Fruit fly (Drosophila melanogaster) whole organism, embryonic: ENCODE results near the gene Reepl1.

ENCODE experiments used
- CG10654 ChIP-seq: fragments of 200-800 bp; sonication (Bioruptor generic); optimal IDR thresholded peaks from 2 replicates; lab custom pipeline; 2016; ENCODE audit warnings: missing biosample characterization, missing genetic modification characterization
- CG12104 ChIP-seq: fragments of 200-800 bp; sonication (Bioruptor generic); optimal IDR thresholded peaks from 3 replicates; lab custom pipeline; 2016; ENCODE audit warnings: missing biosample characterization, missing genetic modification characterization
- CG1233 ChIP-seq: fragments of 200-800 bp; sonication (Bioruptor generic); optimal IDR thresholded peaks from 4 replicates; lab custom pipeline; 2018; ENCODE audit warnings: missing biosample characterization, mild to moderate bottlenecking, missing genetic modification characterization
- CG15601 ChIP-seq: fragments of 200-800 bp; sonication (Bioruptor generic); optimal IDR thresholded peaks from 3 replicates; lab custom pipeline; 2019; ENCODE audit warnings: missing biosample characterization, mild to moderate bottlenecking, missing genetic modification characterization, moderate library complexity
- CG1647 ChIP-seq: fragments of 200-800 bp; sonication (Bioruptor generic); optimal IDR thresholded peaks from 3 replicates; lab custom pipeline; 2016; ENCODE audit warnings: missing biosample characterization, missing genetic modification characterization
- CG17186 ChIP-seq: fragments of 200-800 bp; sonication (Bioruptor generic); optimal IDR thresholded peaks from 3 replicates; lab custom pipeline; 2017; ENCODE audit warnings: missing biosample characterization, missing genetic modification reagents, missing genetic modification characterization
- CG17612 ChIP-seq: fragments of 200-800 bp; sonication (Bioruptor generic); IDR thresholded peaks from 2 replicates; pipeline ENCODE4 v1.3.6; 2022; ENCODE audit warnings: missing biosample characterization, missing genetic modification characterization
- CG18262 ChIP-seq: fragments of 200-800 bp; optimal IDR thresholded peaks from 3 replicates; lab custom pipeline; 2019; ENCODE audit warnings: missing biosample characterization, mild to moderate bottlenecking, missing genetic modification characterization, moderate library complexity
- CG18619 ChIP-seq: fragments of 200-800 bp; sonication (Bioruptor generic); optimal IDR thresholded peaks from 3 replicates; lab custom pipeline; 2017; ENCODE audit warnings: missing biosample characterization, mild to moderate bottlenecking, missing genetic modification characterization
- CG2199 ChIP-seq: fragments of 200-800 bp; sonication (Bioruptor generic); IDR thresholded peaks from 3 replicates; pipeline ENCODE4 v1.3.6; 2022; ENCODE audit warnings: missing biosample characterization, missing genetic modification characterization
- CG2712 ChIP-seq: fragments of 200-800 bp; optimal IDR thresholded peaks from 3 replicates; lab custom pipeline; 2019; ENCODE audit warnings: missing biosample characterization, mild to moderate bottlenecking, missing genetic modification characterization, moderate library complexity
- CG3995 ChIP-seq: fragments of 200-800 bp; sonication (Bioruptor generic); optimal IDR thresholded peaks from 3 replicates; lab custom pipeline; 2016; ENCODE audit warnings: missing biosample characterization, missing genetic modification characterization
- CG6683 ChIP-seq: fragments of 200-800 bp; sonication (Bioruptor generic); optimal IDR thresholded peaks from 2 replicates; lab custom pipeline; 2017; ENCODE audit warnings: missing biosample characterization, mild to moderate bottlenecking, missing genetic modification characterization, missing genetic modification reagents
- CG7556 ChIP-seq: fragments of 200-800 bp; sonication (Bioruptor generic); optimal IDR thresholded peaks from 2 replicates; lab custom pipeline; 2017; ENCODE audit warnings: missing biosample characterization, mild to moderate bottlenecking, missing genetic modification characterization
- CG8924 ChIP-seq: fragments of 200-800 bp; optimal IDR thresholded peaks from 3 replicates; lab custom pipeline; 2019; ENCODE audit warnings: missing biosample characterization, mild to moderate bottlenecking, missing genetic modification characterization, moderate library complexity
- CG9727 ChIP-seq: fragments of 200-800 bp; sonication (Bioruptor generic); optimal IDR thresholded peaks from 3 replicates; lab custom pipeline; 2017; ENCODE audit warnings: missing biosample characterization, mild to moderate bottlenecking, missing genetic modification characterization
- CTCF ChIP-seq: fragments of 200-800 bp; sonication (Bioruptor generic); optimal IDR thresholded peaks from 2 replicates; lab custom pipeline; 2017; ENCODE audit warnings: missing biosample characterization, mild to moderate bottlenecking, missing genetic modification characterization, moderate library complexity
- CkIIα-i1 ChIP-seq: fragments of 200-800 bp; sonication (Bioruptor generic); IDR thresholded peaks from 2 replicates; pipeline ENCODE4 v1.3.6; 2022; ENCODE audit warnings: missing biosample characterization, missing genetic modification characterization
- D ChIP-seq, 2 experiments: fragments of 200-800 bp in 1 of 2; fragments of >200 bp in 1 of 2; sonication (Bioruptor generic) in 1 of 2; optimal IDR thresholded peaks; 2 replicates in 1 of 2; 3 replicates in 1 of 2; lab custom pipeline; 2017; ENCODE audit warnings: mild to moderate bottlenecking in 1 of 2, missing biosample characterization in 1 of 2, missing genetic modification characterization in 1 of 2, missing genetic modification reagents in 1 of 2
- D19A ChIP-seq: fragments of 200-800 bp; optimal IDR thresholded peaks from 3 replicates; lab custom pipeline; 2019; ENCODE audit warnings: missing biosample characterization, mild to moderate bottlenecking, missing genetic modification characterization, moderate library complexity
- Fer1 ChIP-seq: fragments of 200-800 bp; sonication (Bioruptor generic); optimal IDR thresholded peaks from 2 replicates; lab custom pipeline; 2017; ENCODE audit warnings: missing biosample characterization, mild to moderate bottlenecking, missing genetic modification characterization
- HLH54F ChIP-seq: fragments of 200-800 bp; sonication (Bioruptor generic); optimal IDR thresholded peaks from 3 replicates; lab custom pipeline; 2016; ENCODE audit warnings: missing biosample characterization, missing genetic modification characterization
- Jarid2 ChIP-seq: fragments of 200-800 bp; sonication (Bioruptor generic); optimal IDR thresholded peaks from 3 replicates; lab custom pipeline; 2017; ENCODE audit warnings: mild to moderate bottlenecking, missing biosample characterization, missing genetic modification reagents, missing genetic modification characterization
- Lhr ChIP-seq: fragments of 200-800 bp; sonication (Bioruptor generic); optimal IDR thresholded peaks from 3 replicates; lab custom pipeline; 2017; ENCODE audit warnings: mild to moderate bottlenecking, missing biosample characterization, missing genetic modification reagents, missing genetic modification characterization
- Max ChIP-seq: fragments of 200-800 bp; sonication (Bioruptor generic); optimal IDR thresholded peaks from 2 replicates; lab custom pipeline; 2016; ENCODE audit warnings: missing biosample characterization, mild to moderate bottlenecking, missing genetic modification characterization
- Med ChIP-seq: fragments of 200-800 bp; sonication (Bioruptor generic); peaks from one replicate; lab custom pipeline; 2016; ENCODE audit warnings: missing biosample characterization, missing genetic modification characterization, mild to moderate bottlenecking, inconsistent platforms, moderate library complexity
- Sry-δ ChIP-seq: fragments of 200-800 bp; sonication (Bioruptor generic); optimal IDR thresholded peaks from 2 replicates; lab custom pipeline; 2016; ENCODE audit warnings: missing biosample characterization, missing genetic modification characterization
- Ssrp ChIP-seq: fragments of 200-800 bp; sonication (Bioruptor generic); optimal IDR thresholded peaks from 2 replicates; lab custom pipeline; 2018; ENCODE audit warnings: missing biosample characterization, mild to moderate bottlenecking, missing genetic modification characterization, moderate library complexity
- Trl ChIP-seq, 3 experiments: fragments of >200 bp in 2 of 3; fragments of 200-800 bp in 1 of 3; sonication (Bioruptor generic) in 1 of 3; optimal IDR thresholded peaks; 2 replicates in 1 of 3; 3 replicates in 2 of 3; lab custom pipeline; 2016 to 2017; ENCODE audit warnings: missing biosample characterization in 1 of 3, missing genetic modification characterization in 1 of 3
- Usf ChIP-seq: fragments of 200-800 bp; sonication (Bioruptor generic); optimal IDR thresholded peaks from 2 replicates; lab custom pipeline; 2017; ENCODE audit warnings: missing genotype, missing biosample characterization, missing genetic modification characterization
- ase ChIP-seq: fragments of 200-800 bp; sonication (Bioruptor generic); IDR thresholded peaks from 3 replicates; pipeline ENCODE4 v1.3.6; 2022; ENCODE audit warnings: missing biosample characterization, missing genetic modification characterization
- cg ChIP-seq: fragments of 200-800 bp; sonication (Bioruptor generic); optimal IDR thresholded peaks from 3 replicates; lab custom pipeline; 2019; ENCODE audit warnings: missing biosample characterization, mild to moderate bottlenecking, missing genetic modification characterization, moderate library complexity
- croc ChIP-seq: fragments of 200-800 bp; sonication (Bioruptor generic); conservative IDR thresholded peaks from 3 replicates; pipeline ENCODE4 v1.3.6; 2022; ENCODE audit warnings: missing biosample characterization, missing genetic modification characterization
- dpn ChIP-seq, 2 experiments: fragments of 200-800 bp; sonication (Bioruptor generic); optimal IDR thresholded peaks; 3 replicates each; lab custom pipeline; 2016; ENCODE audit warnings: missing biosample characterization in 2 of 2, missing genetic modification characterization in 2 of 2
- dysf ChIP-seq: fragments of 200-800 bp; sonication (Bioruptor generic); IDR thresholded peaks from 3 replicates; pipeline ENCODE4 v1.3.6; 2022; ENCODE audit warnings: missing biosample characterization, missing genetic modification characterization
- gfzf ChIP-seq: fragments of 200-800 bp; sonication (Bioruptor generic); optimal IDR thresholded peaks from 2 replicates; lab custom pipeline; 2016; ENCODE audit warnings: missing biosample characterization, mild to moderate bottlenecking, missing genetic modification characterization, moderate library complexity
- jumu ChIP-seq: fragments of 200-800 bp; sonication (Bioruptor generic); optimal IDR thresholded peaks from 3 replicates; lab custom pipeline; 2016; ENCODE audit warnings: missing biosample characterization, missing genetic modification characterization
- klu ChIP-seq: fragments of 200-800 bp; sonication (Bioruptor generic); IDR thresholded peaks from 2 replicates; pipeline ENCODE4 v1.3.6; 2022; ENCODE audit warnings: missing biosample characterization, missing genetic modification characterization
- mam ChIP-seq: fragments of 200-800 bp; sonication (Bioruptor generic); optimal IDR thresholded peaks from 3 replicates; lab custom pipeline; 2016; ENCODE audit warnings: missing biosample characterization, missing genetic modification characterization
- row ChIP-seq: fragments of 200-800 bp; sonication (Bioruptor generic); IDR thresholded peaks from 3 replicates; pipeline ENCODE4 v1.3.6; 2022; ENCODE audit warnings: missing biosample characterization, missing genetic modification characterization
- salm ChIP-seq: fragments of 200-800 bp; sonication (Bioruptor generic); optimal IDR thresholded peaks from 2 replicates; lab custom pipeline; 2018; ENCODE audit warnings: missing biosample characterization, mild to moderate bottlenecking, missing genetic modification characterization
- sna ChIP-seq: fragments of 200-800 bp; sonication (Bioruptor generic); IDR thresholded peaks from 2 replicates; pipeline ENCODE4 v1.3.6; 2022; ENCODE audit warnings: missing biosample characterization, missing genetic modification characterization; ENCODE audit not compliant: partially characterized antibody
- sob ChIP-seq: fragments of 200-800 bp; sonication (Bioruptor generic); IDR thresholded peaks from 2 replicates; pipeline ENCODE4 v1.3.6; 2022; ENCODE audit warnings: missing biosample characterization, missing genetic modification characterization
- ssp ChIP-seq: fragments of 200-800 bp; sonication (Bioruptor generic); IDR thresholded peaks from 2 replicates; pipeline ENCODE4 v1.3.6; 2022; ENCODE audit warnings: missing biosample characterization, missing genetic modification characterization
- sug ChIP-seq: fragments of 200-800 bp; optimal IDR thresholded peaks from 2 replicates; lab custom pipeline; 2019; ENCODE audit warnings: missing biosample characterization, mild to moderate bottlenecking, missing genetic modification characterization, moderate library complexity
- twi ChIP-seq: fragments of 200-800 bp; optimal IDR thresholded peaks from 2 replicates; lab custom pipeline; 2019; ENCODE audit warnings: missing biosample characterization, mild to moderate bottlenecking, missing genetic modification characterization, moderate library complexity
- unc-4 ChIP-seq: fragments of 200-800 bp; sonication (Bioruptor generic); IDR thresholded peaks from 2 replicates; pipeline ENCODE4 v1.3.6; 2022; ENCODE audit warnings: missing biosample characterization, missing genetic modification characterization; ENCODE audit not compliant: partially characterized antibody
- vvl ChIP-seq: fragments of 200-800 bp; sonication (Bioruptor generic); IDR thresholded peaks from 2 replicates; pipeline ENCODE4 v1.3.6; 2022; ENCODE audit warnings: missing biosample characterization, missing genetic modification characterization
- wdn ChIP-seq: fragments of 200-800 bp; sonication (Bioruptor generic); IDR thresholded peaks from 2 replicates; pipeline ENCODE4 v1.3.6; 2022; ENCODE audit warnings: missing biosample characterization, missing genetic modification characterization

The Reepl1 gene

dm6 chrX:11569956-11570695, 2.4 kb upstream of the Reepl1 start, which contains the start of the genes Polr2A and CG11699 (continued):
- peak; percentile 31 for TF ChIP-seq CG8924
- TF ChIP-seq unc-4 (GFP tag; lab: Robert Waterston, UW), result 0 out of 2 replicates have a peak, but pooled peaks have one; percentile 18
- TF ChIP-seq ssp, result peak; percentile 32; the same call in 1 of the 2 replicates
- peak; percentile 21 for TF ChIP-seq mam (GFP tag; lab: Kevin White, UChicago)
- peak; percentile 47 for TF ChIP-seq Max (GFP tag; lab: Kevin White, UChicago)
- TF ChIP-seq Sry-δ (GFP tag; lab: Kevin White, UChicago), result peak; percentile 2
- peak; percentile 57 for TF ChIP-seq CG2712
- peak; percentile 62 for TF ChIP-seq gfzf (GFP tag; lab: Kevin White, UChicago)
- peak; percentile 14 for TF ChIP-seq CG1233 (GFP tag; lab: Kevin White, UChicago)
- no peak for TF ChIP-seq HLH54F
- TF ChIP-seq Ssrp (tag; lab: Kevin White, UChicago), result peak; percentile 12
- TF ChIP-seq vvl (GFP tag; lab: Robert Waterston, UW), result 0 out of 2 replicates have a peak, but pooled peaks have one; percentile 22
- no peak for TF ChIP-seq ase (GFP tag; lab: Robert Waterston, UW)
- TF ChIP-seq dpn (GFP tag; optimal IDR thresholded peaks at IDR 0.05; lab: Kevin White, UChicago), result peak in 1 of 2 experiments; percentile 45
- peak; percentile 20 for TF ChIP-seq Usf (GFP tag; lab: Kevin White, UChicago)
- TF ChIP-seq D19A, result peak; percentile 29
- TF ChIP-seq row (GFP tag; lab: Robert Waterston, UW), result peak; percentile 87
- TF ChIP-seq CTCF, result no peak
- TF ChIP-seq sug (tag; lab: Kevin White, UChicago), result peak; percentile 75
- TF ChIP-seq CG17612 (GFP tag; lab: Robert Waterston, UW), result no peak
- TF ChIP-seq Lhr (GFP tag; lab: Kevin White, UChicago), result peak; percentile 42
- TF ChIP-seq CG15601 (tag; lab: Kevin White, UChicago), result peak; percentile 39
- TF ChIP-seq CG18619 (GFP tag; lab: Kevin White, UChicago), result no peak
- peak; percentile 54 for TF ChIP-seq CG9727 (GFP tag; lab: Kevin White, UChicago)
- TF ChIP-seq croc (GFP tag; lab: Robert Waterston, UW), result no peak; the same call in 2 of the 3 replicates
- TF ChIP-seq Trl (optimal IDR thresholded peaks at IDR 0.05; lab: Kevin White, UChicago), result no peak
- TF ChIP-seq Trl (GFP tag; optimal IDR thresholded peaks at IDR 0.05; lab: Kevin White, UChicago), result peak; percentile 6
- peak; percentile 35; the same call in 1 of the 3 replicates for TF ChIP-seq dysf (GFP tag; lab: Robert Waterston, UW)
- TF ChIP-seq CG1647 (GFP tag; lab: Kevin White, UChicago), result no peak
- TF ChIP-seq Jarid2 (GFP tag; lab: Kevin White, UChicago), result peak; percentile 55
- no peak for TF ChIP-seq cg
- no peak for TF ChIP-seq klu (GFP tag; lab: Robert Waterston, UW)
- TF ChIP-seq CG17186 (GFP tag; lab: Kevin White, UChicago), result peak; percentile 38
- 0 out of 2 replicates have a peak, but pooled peaks have one; percentile 27 for TF ChIP-seq sna
- TF ChIP-seq CkIIα-i1 (GFP tag; lab: Robert Waterston, UW), result no peak
- TF ChIP-seq CG10654 (GFP tag; lab: Kevin White, UChicago), result peak; percentile 14
- TF ChIP-seq CG18262 (tag; lab: Kevin White, UChicago), result peak; percentile 46
- no peak for TF ChIP-seq CG6683 (GFP tag; lab: Kevin White, UChicago)
- no peak for TF ChIP-seq wdn (GFP tag; lab: Robert Waterston, UW)
- TF ChIP-seq sob, result peak; percentile 57
- TF ChIP-seq CG7556 (GFP tag; lab: Kevin White, UChicago), result peak; percentile 39
- no peak for TF ChIP-seq salm (tag; lab: Kevin White, UChicago)
- no peak for TF ChIP-seq D (optimal IDR thresholded peaks at IDR 0.05; lab: Kevin White, UChicago)
- TF ChIP-seq D (GFP tag; optimal IDR thresholded peaks at IDR 0.05; lab: Kevin White, UChicago), result peak; percentile 18
- TF ChIP-seq Fer1 (GFP tag; lab: Kevin White, UChicago), result peak; percentile 47
- peak; percentile 48 for TF ChIP-seq twi (tag; lab: Kevin White, UChicago)
- TF ChIP-seq CG12104 (GFP tag; lab: Kevin White, UChicago), result peak; percentile 38
- peak; percentile 42 for TF ChIP-seq Med (GFP tag; lab: Kevin White, UChicago)
- TF ChIP-seq CG3995, result peak; percentile 42
- TF ChIP-seq jumu (GFP tag; lab: Kevin White, UChicago), result peak; percentile 34
- no peak for TF ChIP-seq CG2199 (GFP tag; lab: Robert Waterston, UW)
